Fruit fly (Drosophila melanogaster) whole organism, prepupa: ENCODE data around the gene dpr18.

Source experiments
- CG10669 ChIP-seq: fragments of 200-800 bp; sonication (Bioruptor generic); optimal IDR thresholded peaks from 3 replicates; lab custom pipeline; 2018; ENCODE audit warnings: missing biosample characterization, mild to moderate bottlenecking, missing genetic modification characterization, moderate library complexity
- CG11294 ChIP-seq: fragments of 200-800 bp; sonication (Bioruptor generic); IDR thresholded peaks from 2 replicates; pipeline ENCODE4 v1.3.6; 2022; ENCODE audit warnings: missing biosample characterization, missing genetic modification characterization
- CG11762 ChIP-seq: fragments of 200-800 bp; sonication (Bioruptor generic); optimal IDR thresholded peaks from 3 replicates; lab custom pipeline; 2016; ENCODE audit warnings: missing biosample characterization, missing genetic modification characterization; ENCODE audit not compliant: insufficient read depth
- CG11902 ChIP-seq: fragments of 200-800 bp; sonication (Bioruptor generic); optimal IDR thresholded peaks from 3 replicates; lab custom pipeline; 2016; ENCODE audit warnings: missing biosample characterization, missing genetic modification characterization
- CG1621 ChIP-seq: fragments of 200-800 bp; sonication (Bioruptor generic); optimal IDR thresholded peaks from 3 replicates; lab custom pipeline; 2018; ENCODE audit warnings: missing biosample characterization, mild to moderate bottlenecking, missing genetic modification characterization
- CG16779 ChIP-seq: fragments of 200-800 bp; sonication (Bioruptor generic); optimal IDR thresholded peaks from 3 replicates; lab custom pipeline; 2017; ENCODE audit warnings: missing biosample characterization, mild to moderate bottlenecking, missing genetic modification characterization
- CG32006 ChIP-seq: fragments of 200-800 bp; sonication (Bioruptor generic); optimal IDR thresholded peaks from 3 replicates; lab custom pipeline; 2017; ENCODE audit warnings: missing biosample characterization, mild to moderate bottlenecking, missing genetic modification characterization
- CG3919 ChIP-seq: fragments of 200-800 bp; sonication (Bioruptor generic); optimal IDR thresholded peaks from 3 replicates; lab custom pipeline; 2016; ENCODE audit warnings: missing biosample characterization, missing genetic modification characterization
- CG4318 ChIP-seq: fragments of 200-800 bp; sonication (Bioruptor generic); optimal IDR thresholded peaks from 3 replicates; lab custom pipeline; 2017; ENCODE audit warnings: missing biosample characterization, mild to moderate bottlenecking, missing genetic modification characterization
- CG6163 ChIP-seq: fragments of 200-800 bp; sonication (Bioruptor generic); IDR thresholded peaks from 3 replicates; pipeline ENCODE4 v1.3.6; 2022; ENCODE audit warnings: missing biosample characterization, missing genetic modification characterization
- CG6276 ChIP-seq: fragments of 200-800 bp; sonication (Bioruptor generic); optimal IDR thresholded peaks from 2 replicates; lab custom pipeline; 2017; ENCODE audit warnings: missing biosample characterization, mild to moderate bottlenecking, missing genetic modification characterization
- CG6854 ChIP-seq: fragments of 200-800 bp; sonication (Bioruptor generic); optimal IDR thresholded peaks from 2 replicates; lab custom pipeline; 2017; ENCODE audit warnings: missing biosample characterization, mild to moderate bottlenecking, missing genetic modification characterization
- CG8119 ChIP-seq: fragments of 200-800 bp; sonication (Bioruptor generic); IDR thresholded peaks from 3 replicates; pipeline ENCODE4 v1.3.6; 2022; ENCODE audit warnings: missing biosample characterization, missing genetic modification characterization
- CG8319 ChIP-seq: fragments of 200-800 bp; sonication (Bioruptor generic); optimal IDR thresholded peaks from 3 replicates; lab custom pipeline; 2016; ENCODE audit warnings: missing biosample characterization, missing genetic modification characterization
- CG9139 ChIP-seq: fragments of 200-800 bp; sonication (Bioruptor generic); optimal IDR thresholded peaks from 3 replicates; lab custom pipeline; 2017; ENCODE audit warnings: missing biosample characterization, mild to moderate bottlenecking, missing genetic modification characterization
- Eip75B ChIP-seq: fragments of 200-800 bp; sonication (Bioruptor generic); optimal IDR thresholded peaks from 3 replicates; lab custom pipeline; 2016; ENCODE audit warnings: missing biosample characterization, missing genetic modification characterization
- Eip78C ChIP-seq: fragments of 200-800 bp; sonication (Bioruptor generic); peaks from one replicate; lab custom pipeline; 2016; ENCODE audit warnings: missing biosample characterization, missing genetic modification characterization
- Eip93F ChIP-seq: fragments of 200-800 bp; sonication (Bioruptor generic); optimal IDR thresholded peaks from 2 replicates; lab custom pipeline; 2016; ENCODE audit warnings: missing biosample characterization, mild to moderate bottlenecking, missing genetic modification characterization
- Ets21C ChIP-seq: fragments of 200-800 bp; sonication (Bioruptor generic); optimal IDR thresholded peaks from 3 replicates; lab custom pipeline; 2016; ENCODE audit warnings: missing biosample characterization, missing genetic modification characterization
- Ets96B ChIP-seq: fragments of 200-800 bp; optimal IDR thresholded peaks from 2 replicates; lab custom pipeline; 2019; ENCODE audit warnings: missing biosample characterization, mild to moderate bottlenecking, missing genetic modification characterization, moderate library complexity
- Gug ChIP-seq: fragments of 200-800 bp; sonication (Bioruptor generic); IDR thresholded peaks from 2 replicates; pipeline ENCODE4 v1.3.6; 2022; ENCODE audit warnings: missing biosample characterization, missing genetic modification characterization
- Hr38 ChIP-seq: sonication (Bioruptor generic); optimal IDR thresholded peaks from 2 replicates; lab custom pipeline; 2016; ENCODE audit warnings: missing biosample characterization, missing genetic modification characterization
- Hr39 ChIP-seq: fragments of 200-800 bp; sonication (Bioruptor generic); optimal IDR thresholded peaks from 2 replicates; lab custom pipeline; 2016; ENCODE audit warnings: missing biosample characterization, missing genetic modification characterization
- Hr4 ChIP-seq: fragments of 200-800 bp; sonication (Bioruptor generic); optimal IDR thresholded peaks from 3 replicates; lab custom pipeline; 2016; ENCODE audit warnings: missing biosample characterization, missing genetic modification characterization
- Smox ChIP-seq: fragments of 200-800 bp; sonication (Bioruptor generic); optimal IDR thresholded peaks from 3 replicates; lab custom pipeline; 2016; ENCODE audit warnings: missing biosample characterization, missing genetic modification characterization
- Sox102F ChIP-seq: fragments of 200-800 bp; sonication (Bioruptor generic); optimal IDR thresholded peaks from 2 replicates; lab custom pipeline; 2016; ENCODE audit warnings: missing biosample characterization, mild to moderate bottlenecking, missing genetic modification characterization
- Sox14 ChIP-seq: fragments of 200-800 bp; sonication (Bioruptor generic); optimal IDR thresholded peaks from 3 replicates; lab custom pipeline; 2016; ENCODE audit warnings: missing biosample characterization, missing genetic modification characterization
- Sox15 ChIP-seq: fragments of 200-800 bp; sonication (Bioruptor generic); optimal IDR thresholded peaks from 3 replicates; lab custom pipeline; 2016; ENCODE audit warnings: missing biosample characterization, missing genetic modification characterization
- achi ChIP-seq: fragments of 200-800 bp; sonication (Bioruptor generic); optimal IDR thresholded peaks from 3 replicates; lab custom pipeline; 2016; ENCODE audit warnings: missing biosample characterization, missing genetic modification characterization
- acj6 ChIP-seq: fragments of 200-800 bp; sonication (Bioruptor generic); optimal IDR thresholded peaks from 3 replicates; lab custom pipeline; 2016; ENCODE audit warnings: missing biosample characterization, missing genetic modification characterization
- cyc ChIP-seq: fragments of 200-800 bp; sonication (Bioruptor generic); optimal IDR thresholded peaks from 3 replicates; lab custom pipeline; 2016; ENCODE audit warnings: missing biosample characterization, missing genetic modification characterization
- dsx ChIP-seq: fragments of 200-800 bp; optimal IDR thresholded peaks from 3 replicates; lab custom pipeline; 2019; ENCODE audit warnings: missing biosample characterization, mild to moderate bottlenecking, missing genetic modification characterization, moderate library complexity; ENCODE audit not compliant: poor library complexity, severe bottlenecking
- eg ChIP-seq: fragments of 200-800 bp; sonication (Bioruptor generic); IDR thresholded peaks from 3 replicates; pipeline ENCODE4 v1.3.6; 2022; ENCODE audit warnings: missing biosample characterization, missing genetic modification characterization
- fd85E ChIP-seq: fragments of 200-800 bp; sonication (Bioruptor generic); optimal IDR thresholded peaks from 3 replicates; lab custom pipeline; 2016; ENCODE audit warnings: missing biosample characterization, missing genetic modification characterization
- fkh ChIP-seq: fragments of 200-800 bp; sonication (Bioruptor generic); optimal IDR thresholded peaks from 3 replicates; lab custom pipeline; 2017; ENCODE audit warnings: missing biosample characterization, mild to moderate bottlenecking, missing genetic modification characterization, moderate library complexity
- lz ChIP-seq: fragments of 200-800 bp; sonication (Bioruptor generic); optimal IDR thresholded peaks from 3 replicates; lab custom pipeline; 2016; ENCODE audit warnings: missing biosample characterization, missing genetic modification characterization
- pdm3 ChIP-seq: fragments of 200-800 bp; sonication (Bioruptor generic); optimal IDR thresholded peaks from 3 replicates; lab custom pipeline; 2016; ENCODE audit warnings: missing biosample characterization, missing genetic modification characterization
- salr ChIP-seq, 2 experiments: fragments of 200-800 bp; sonication (Bioruptor generic); optimal IDR thresholded peaks; 3 replicates each; lab custom pipeline; 2016 to 2018; ENCODE audit warnings: missing biosample characterization in 2 of 2, missing genetic modification characterization in 2 of 2, mild to moderate bottlenecking in 1 of 2
- ss ChIP-seq, 2 experiments: fragments of 200-800 bp; sonication (Bioruptor generic); optimal IDR thresholded peaks; 2 replicates in 1 of 2; 3 replicates in 1 of 2; lab custom pipeline; 2017 to 2018; ENCODE audit warnings: mild to moderate bottlenecking in 2 of 2, missing biosample characterization in 2 of 2, missing genetic modification characterization in 2 of 2, moderate library complexity in 1 of 2
- topi ChIP-seq: fragments of 200-800 bp; sonication (Bioruptor generic); optimal IDR thresholded peaks from 3 replicates; lab custom pipeline; 2016; ENCODE audit warnings: missing biosample characterization, missing genetic modification characterization
- vri ChIP-seq: fragments of 200-800 bp; sonication (Bioruptor generic); optimal IDR thresholded peaks from 3 replicates; lab custom pipeline; 2016; ENCODE audit warnings: missing biosample characterization, mild to moderate bottlenecking, missing genetic modification characterization

The dpr18 gene

dm6 chrX:16088279-16088678, 24.7 kb downstream of the dpr18 start:
- TF ChIP-seq CG6163, result no peak
- peak; percentile 41 for TF ChIP-seq fkh (GFP tag; lab: Kevin White, UChicago)
- TF ChIP-seq, all 60 proteins: peak for 1

- peak; percentile 67 for TF ChIP-seq fkh (GFP tag; lab: Kevin White, UChicago)
- TF ChIP-seq eg (GFP tag; lab: Robert Waterston, UW), result peak; percentile 38; the same call in 1 of the 3 replicates
- TF ChIP-seq Eip78C (GFP tag; lab: Kevin White, UChicago), result peak; percentile 40
- TF ChIP-seq CG9139 (GFP tag; lab: Kevin White, UChicago), result no peak
- TF ChIP-seq CG16779 (tag; lab: Kevin White, UChicago), result peak; percentile 6
- peak; percentile 49; the same call in 2 of the 3 replicates for TF ChIP-seq CG8119 (GFP tag; lab: Robert Waterston, UW)
- peak; percentile 4 for TF ChIP-seq vri
- no peak for TF ChIP-seq ss (GFP tag; optimal IDR thresholded peaks at IDR 0.05; lab: Kevin White, UChicago)
Measured at dm6 chrX:16089012-16089963, 25.8 kb downstream of the dpr18 start.

dm6 chrX:16090179-16091144, 26.9 kb downstream of the dpr18 start:
- TF ChIP-seq Sox102F (peak; percentile 73), CG3919 (peak; percentile 80), CG6276 (peak; percentile 74), fd85E (peak; percentile 7), CG11902 (GFP tag; lab: Kevin White, UChicago) (peak; percentile 67), fkh (GFP tag; lab: Kevin White, UChicago) (peak; percentile 63), Smox (GFP tag; lab: Kevin White, UChicago) (peak; percentile 66), CG11294 (GFP tag; lab: Robert Waterston, UW) (peak; percentile 88), Sox15 (GFP tag; lab: Kevin White, UChicago) (peak; percentile 63), Hr4 (GFP tag; lab: Kevin White, UChicago) (peak; percentile 90), lz (GFP tag; lab: Kevin White, UChicago) (peak; percentile 75), vri (peak; percentile 66), salr (GFP tag; optimal IDR thresholded peaks at IDR 0.05; lab: Kevin White, UChicago) (peak; percentile 14 to 19), Eip75B (peak; percentile 65), CG10669 (peak; percentile 58), CG4318 (GFP tag; lab: Kevin White, UChicago) (peak; percentile 73), topi (peak; percentile 67), Gug (GFP tag; lab: Robert Waterston, UW) (peak; percentile 81), CG8119 (GFP tag; lab: Robert Waterston, UW) (peak; percentile 77), ss (GFP tag; optimal IDR thresholded peaks at IDR 0.05; lab: Kevin White, UChicago) (peak in 1 of 2 experiments; percentile 11), CG8319 (GFP tag; lab: Kevin White, UChicago) (peak; percentile 52), Sox14 (GFP tag; lab: Kevin White, UChicago) (peak; percentile 76), Eip78C (GFP tag; lab: Kevin White, UChicago) (peak; percentile 92), CG11762 (GFP tag; lab: Kevin White, UChicago) (peak; percentile 50), acj6 (peak; percentile 83), eg (GFP tag; lab: Robert Waterston, UW) (peak; percentile 95), Hr38 (GFP tag; lab: Kevin White, UChicago) (peak; percentile 16), CG1621 (tag; lab: Kevin White, UChicago) (peak; percentile 33), CG32006 (GFP tag; lab: Kevin White, UChicago) (peak; percentile 79), cyc (GFP tag; lab: Kevin White, UChicago) (peak; percentile 78), Hr39 (GFP tag; lab: Kevin White, UChicago) (peak; percentile 83), Ets96B (peak; percentile 35), Ets21C (GFP tag; lab: Kevin White, UChicago) (peak; percentile 66), dsx (GFP tag; lab: Kevin White, UChicago) (peak; percentile 10), achi (peak; percentile 78), CG6163 (peak; percentile 93), Eip93F (GFP tag; lab: Kevin White, UChicago) (no peak), CG6854 (GFP tag; lab: Kevin White, UChicago) (peak; percentile 8), pdm3 (GFP tag; lab: Kevin White, UChicago) (peak; percentile 85)
